Worm (Caenorhabditis elegans): ENCODE data around the gene Y53F4A.2.

DNA sequence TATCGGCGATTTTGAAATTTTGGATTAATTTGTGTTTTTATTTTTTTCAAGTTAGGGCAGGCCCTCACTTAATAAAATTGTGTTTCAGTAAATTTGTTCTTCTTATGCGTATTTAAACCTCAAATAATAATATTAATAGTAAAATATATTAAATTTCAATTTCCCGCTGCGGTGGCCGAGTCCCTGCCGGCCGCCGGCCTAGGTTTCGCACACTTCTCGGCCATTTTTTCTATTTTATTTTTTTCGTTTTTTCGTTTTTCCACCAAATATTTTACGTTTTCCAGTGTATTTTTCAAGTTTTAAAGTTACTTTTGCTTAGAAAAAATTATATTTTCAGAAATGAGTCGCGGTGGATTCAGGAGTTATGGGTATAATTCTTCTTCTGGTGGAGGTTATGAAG is 20.0 kb downstream of the Y53F4A.2 start, which contains the start of gene rbm-28:
- no peak for TF ChIP-seq lsy-2 (tag; optimal IDR thresholded peaks at IDR 0.05)
- no peak for TF ChIP-seq blmp-1 (tag; optimal IDR thresholded peaks at IDR 0.05)

Measured in whole organism, mixed stage, embryonic.